Worm (Caenorhabditis elegans): Measurements from ENCODE around the gene cki-1.

The cki-1 gene

DNA sequence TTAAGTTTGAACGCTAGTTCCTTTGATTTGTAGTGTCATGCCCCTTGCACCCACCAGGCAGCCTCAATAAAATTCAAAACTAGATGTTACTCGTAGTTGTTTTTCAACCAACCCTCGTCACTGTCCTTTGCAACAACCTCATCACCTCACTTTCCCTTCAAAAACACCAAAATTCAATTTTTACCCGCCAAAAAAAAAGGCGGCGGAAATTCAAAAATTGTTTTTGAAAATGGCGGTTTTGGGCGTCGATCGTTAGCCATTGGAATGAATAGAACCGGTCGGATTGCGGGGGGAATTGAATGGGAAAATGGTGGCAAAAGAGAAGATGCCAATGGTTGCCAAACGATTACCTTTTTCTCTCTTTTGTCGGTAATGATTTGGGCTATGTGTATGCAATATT, 5.0 kb upstream of the cki-1 start:
- no peak for TF ChIP-seq ets-5 (GFP tag; IDR thresholded peaks at IDR 0.05)
- TF ChIP-seq dpl-1 (GFP tag; optimal IDR thresholded peaks at IDR 0.05): peak; percentile 17 to 50 (median 40)
- peak in 1 of 2 experiments; percentile 11 for TF ChIP-seq efl-1 (optimal IDR thresholded peaks at IDR 0.05)
- peak; percentile 46 to 94 for TF ChIP-seq efl-1 (GFP tag; optimal IDR thresholded peaks at IDR 0.05 in 1 of 2)
- TF ChIP-seq vab-15 (tag; optimal IDR thresholded peaks at IDR 0.05): no peak
- TF ChIP-seq sptf-1 (tag; optimal IDR thresholded peaks at IDR 0.05): no peak
- TF ChIP-seq lin-14 (GFP tag; optimal IDR thresholded peaks at IDR 0.05): peak; percentile 17
- no peak for TF ChIP-seq elt-2 (tag; optimal IDR thresholded peaks at IDR 0.05)
- TF ChIP-seq lin-35 (GFP tag; optimal IDR thresholded peaks at IDR 0.05): peak in 1 of 2 experiments; percentile 63
- TF ChIP-seq C34B4.2 (tag; optimal IDR thresholded peaks at IDR 0.05): no peak
- no peak for TF ChIP-seq hpl-2 (GFP tag; optimal IDR thresholded peaks at IDR 0.05)
- peak; percentile 53 for TF ChIP-seq blmp-1 (tag; optimal IDR thresholded peaks at IDR 0.05)
- no peak for TF ChIP-seq unc-98 (GFP tag; IDR thresholded peaks at IDR 0.05)
- TF ChIP-seq F16B12.6 (tag; optimal IDR thresholded peaks at IDR 0.05): no peak
- TF ChIP-seq egl-27 (tag; optimal IDR thresholded peaks at IDR 0.05): no peak
- TF ChIP-seq skn-1 (tag; optimal IDR thresholded peaks at IDR 0.05): no peak
- TF ChIP-seq nhr-85 (tag): peak; percentile 18
- no peak for TF ChIP-seq zag-1 (tag; optimal IDR thresholded peaks at IDR 0.05)
- no peak for TF ChIP-seq nhr-47 (tag; optimal IDR thresholded peaks at IDR 0.05)
- TF ChIP-seq mdl-1 (tag; optimal IDR thresholded peaks at IDR 0.05): no peak
- no peak for TF ChIP-seq nhr-71 (tag; optimal IDR thresholded peaks at IDR 0.05)
- TF ChIP-seq aha-1 (tag; optimal IDR thresholded peaks at IDR 0.05): no peak
- no peak for TF ChIP-seq mab-9 (GFP tag; IDR thresholded peaks at IDR 0.05)
- no peak for TF ChIP-seq C04F5.9 (tag; optimal IDR thresholded peaks at IDR 0.05)

DNA sequence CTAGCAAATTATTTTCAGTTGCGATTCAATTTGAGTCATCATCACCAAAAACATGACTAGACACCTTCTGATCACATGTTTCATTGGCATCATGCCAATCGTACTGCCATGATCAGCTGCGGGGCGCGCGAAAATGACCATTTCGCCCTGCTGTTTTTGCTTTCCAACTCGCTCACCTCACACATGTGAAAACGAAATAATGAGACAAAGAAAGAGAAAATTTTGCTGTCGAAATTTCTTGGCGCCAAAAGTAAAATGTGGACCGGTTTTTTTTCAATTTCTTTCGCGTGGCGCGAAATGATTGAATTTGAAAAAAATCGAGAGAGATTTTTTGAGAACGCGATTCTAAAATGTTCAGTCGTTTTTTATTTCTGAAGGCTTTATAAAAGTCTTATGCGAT, 4.2 kb upstream of the cki-1 start:
- no peak for TF ChIP-seq ceh-8 (GFP tag; optimal IDR thresholded peaks at IDR 0.05)
- TF ChIP-seq mep-1 (tag; optimal IDR thresholded peaks at IDR 0.05): peak; percentile 21
- no peak for TF ChIP-seq tlp-1 (tag; optimal IDR thresholded peaks at IDR 0.05)
- peak; percentile 19 for TF ChIP-seq nhr-47 (tag; optimal IDR thresholded peaks at IDR 0.05)
- no peak for TF ChIP-seq ama-1 (optimal IDR thresholded peaks at IDR 0.05)
- TF ChIP-seq lin-39 (tag; optimal IDR thresholded peaks at IDR 0.05): no peak
- peak; percentile 36 for TF ChIP-seq irx-1 (tag; optimal IDR thresholded peaks at IDR 0.05)
- TF ChIP-seq ceh-63 (GFP tag; optimal IDR thresholded peaks at IDR 0.05): no peak
- TF ChIP-seq nhr-11 (tag; optimal IDR thresholded peaks at IDR 0.05): no peak
- peak; percentile 76 for TF ChIP-seq nhr-20 (tag; optimal IDR thresholded peaks at IDR 0.05)
- TF ChIP-seq ceh-90 (tag; optimal IDR thresholded peaks at IDR 0.05): no peak
- TF ChIP-seq lin-35 (GFP tag; optimal IDR thresholded peaks at IDR 0.05): peak; percentile 35 to 91
- no peak for TF ChIP-seq sptf-1 (tag; optimal IDR thresholded peaks at IDR 0.05)
- TF ChIP-seq rnt-1 (tag; optimal IDR thresholded peaks at IDR 0.05): no peak
- no peak for TF ChIP-seq mdl-1 (tag; optimal IDR thresholded peaks at IDR 0.05)
- TF ChIP-seq pag-3 (tag; optimal IDR thresholded peaks at IDR 0.05; ENCODE audit: borderline replicate concordance, insufficient read depth): peak; percentile 28
- TF ChIP-seq nhr-71 (tag; optimal IDR thresholded peaks at IDR 0.05): peak; percentile 74
- peak; percentile 6 for TF ChIP-seq swsn-7 (tag; optimal IDR thresholded peaks at IDR 0.05)
- peak in 1 of 2 experiments; percentile 16 for TF ChIP-seq lsy-2 (tag; optimal IDR thresholded peaks at IDR 0.05)
- TF ChIP-seq blmp-1 (tag; optimal IDR thresholded peaks at IDR 0.05): peak; percentile 96
- TF ChIP-seq lin-13 (GFP tag; optimal IDR thresholded peaks at IDR 0.05): peak; percentile 6
- no peak for TF ChIP-seq fkh-8 (tag; optimal IDR thresholded peaks at IDR 0.05)
- no peak for TF ChIP-seq ceh-88 (GFP tag; IDR thresholded peaks at IDR 0.05)
- TF ChIP-seq unc-98 (GFP tag; IDR thresholded peaks at IDR 0.05): no peak
- TF ChIP-seq grh-1 (GFP tag; IDR thresholded peaks at IDR 0.05): peak; percentile 90
- TF ChIP-seq lin-14 (GFP tag; optimal IDR thresholded peaks at IDR 0.05): peak; percentile 77
- no peak for TF ChIP-seq egl-27 (tag; optimal IDR thresholded peaks at IDR 0.05)
- peak in 2 of 6 experiments; percentile 23 to 28 for TF ChIP-seq elt-3 (tag; optimal IDR thresholded peaks at IDR 0.05)
- no peak for TF ChIP-seq C16A3.4 (tag; optimal IDR thresholded peaks at IDR 0.05)
- TF ChIP-seq ets-5 (GFP tag; IDR thresholded peaks at IDR 0.05): no peak
- TF ChIP-seq lin-15B (tag; optimal IDR thresholded peaks at IDR 0.05): no peak
- no peak for TF ChIP-seq ztf-4 (tag; optimal IDR thresholded peaks at IDR 0.05)
- TF ChIP-seq unc-130 (tag; optimal IDR thresholded peaks at IDR 0.05): no peak
- peak; percentile 31 for TF ChIP-seq nhr-19 (GFP tag; conservative IDR thresholded peaks at IDR 0.05)
- TF ChIP-seq fos-1 (tag; optimal IDR thresholded peaks at IDR 0.05): no peak
- peak; percentile 19 for TF ChIP-seq nhr-90 (tag; optimal IDR thresholded peaks at IDR 0.05; ENCODE audit: poor library complexity)
- no peak for TF ChIP-seq hpl-2 (GFP tag; optimal IDR thresholded peaks at IDR 0.05)
- no peak for TF ChIP-seq ces-1 (GFP tag; optimal IDR thresholded peaks at IDR 0.05)
- no peak for TF ChIP-seq hlh-4 (tag; optimal IDR thresholded peaks at IDR 0.05)

Measured in whole organism, L1 larva.